Fruit fly (Drosophila melanogaster): ENCODE results near the gene CG13392.

The CG13392 gene

dm6 chr2L:8382646-8383045, at the start of gene CG13392, which contains the start of gene Rcd4:
Gene CG13392 (minus strand): TSS chr2L:8382807.
Gene Rcd4 (plus strand): TSS chr2L:8382861.
- TF ChIP-seq CG17806 (tag; optimal IDR thresholded peaks at IDR 0.05) (peak; percentile 34), fd96Ca (GFP tag; IDR thresholded peaks at IDR 0.05) (no peak; the same call in 2 of the 3 replicates), CG4496 (GFP tag; IDR thresholded peaks at IDR 0.05) (peak; percentile 80), CG13204 (GFP tag; optimal IDR thresholded peaks at IDR 0.05) (no peak), CG9948 (tag; optimal IDR thresholded peaks at IDR 0.05) (no peak), CG32121 (GFP tag; IDR thresholded peaks at IDR 0.05) (no peak), Pif1B (GFP tag; optimal IDR thresholded peaks at IDR 0.05) (peak; percentile 34), CG8159 (tag; optimal IDR thresholded peaks at IDR 0.05) (peak; percentile 47), CG34367 (tag; optimal IDR thresholded peaks at IDR 0.05) (peak; percentile 7), CG12605 (GFP tag; IDR thresholded peaks at IDR 0.05) (no peak), CG14655 (GFP tag; optimal IDR thresholded peaks at IDR 0.05) (peak; percentile 25), CG8301 (tag; optimal IDR thresholded peaks at IDR 0.05) (peak; percentile 17), rn (GFP tag; IDR thresholded peaks at IDR 0.05) (peak; percentile 15; the same call in 1 of the 2 replicates), EcR (GFP tag; optimal IDR thresholded peaks at IDR 0.05) (peak; percentile 0), Ets98B (GFP tag; IDR thresholded peaks at IDR 0.05) (peak; percentile 66), CG15710 (tag; optimal IDR thresholded peaks at IDR 0.05) (peak; percentile 37), Snoo (tag; optimal IDR thresholded peaks at IDR 0.05) (peak; percentile 67), Pif1A (GFP tag; optimal IDR thresholded peaks at IDR 0.05) (peak; percentile 48), gl (tag; optimal IDR thresholded peaks at IDR 0.05) (peak; percentile 44)

- TF ChIP-seq gl (tag; optimal IDR thresholded peaks at IDR 0.05) = no peak
- TF ChIP-seq D1 (tag; optimal IDR thresholded peaks at IDR 0.05) = no peak
- no peak for TF ChIP-seq fd96Ca (GFP tag; IDR thresholded peaks at IDR 0.05)
- no peak for TF ChIP-seq Pif1A (GFP tag; optimal IDR thresholded peaks at IDR 0.05)
- no peak for TF ChIP-seq CG32121 (GFP tag; IDR thresholded peaks at IDR 0.05)
- no peak for TF ChIP-seq CG8159 (tag; optimal IDR thresholded peaks at IDR 0.05)
- no peak for TF ChIP-seq Ets98B (GFP tag; IDR thresholded peaks at IDR 0.05)
- no peak for TF ChIP-seq CG10348 (GFP tag; IDR thresholded peaks at IDR 0.05)
- TF ChIP-seq CG34367 (tag; optimal IDR thresholded peaks at IDR 0.05) = no peak
- TF ChIP-seq CG15710 (tag; optimal IDR thresholded peaks at IDR 0.05) = no peak
- no peak for TF ChIP-seq Pif1B (GFP tag; optimal IDR thresholded peaks at IDR 0.05)
Measured at dm6 chr2L:8432130-8432529, 49.5 kb upstream of the CG13392 start.

dm6 chr2L:8426801-8427200, 44.2 kb upstream of the CG13392 start:
- TF ChIP-seq CG9948 (tag; optimal IDR thresholded peaks at IDR 0.05) = no peak
- TF ChIP-seq CG34367 (tag; optimal IDR thresholded peaks at IDR 0.05) = no peak
- no peak for TF ChIP-seq CG15710 (tag; optimal IDR thresholded peaks at IDR 0.05)
- no peak for TF ChIP-seq CG8159 (tag; optimal IDR thresholded peaks at IDR 0.05)
- TF ChIP-seq CG14655 (GFP tag; optimal IDR thresholded peaks at IDR 0.05) = no peak
- TF ChIP-seq CG32121 (GFP tag; IDR thresholded peaks at IDR 0.05) = no peak
- no peak for TF ChIP-seq EcR (GFP tag; optimal IDR thresholded peaks at IDR 0.05)
- no peak for TF ChIP-seq gl (tag; optimal IDR thresholded peaks at IDR 0.05)
- TF ChIP-seq Ets98B (GFP tag; IDR thresholded peaks at IDR 0.05) = no peak
- TF ChIP-seq Pif1A (GFP tag; optimal IDR thresholded peaks at IDR 0.05) = no peak
- TF ChIP-seq CG17806 (tag; optimal IDR thresholded peaks at IDR 0.05) = no peak
- TF ChIP-seq CG13204 (GFP tag; optimal IDR thresholded peaks at IDR 0.05) = no peak
- no peak for TF ChIP-seq CG4496 (GFP tag; IDR thresholded peaks at IDR 0.05)
- TF ChIP-seq CG10348 (GFP tag; IDR thresholded peaks at IDR 0.05) = no peak
- TF ChIP-seq Snoo (tag; optimal IDR thresholded peaks at IDR 0.05) = no peak
- TF ChIP-seq Pif1B (GFP tag; optimal IDR thresholded peaks at IDR 0.05) = no peak
- no peak for TF ChIP-seq D1 (tag; optimal IDR thresholded peaks at IDR 0.05)

- TF ChIP-seq CG14655 (GFP tag; optimal IDR thresholded peaks at IDR 0.05) (no peak), CG32121 (GFP tag; IDR thresholded peaks at IDR 0.05) (no peak)
Measured at dm6 chr2L:8425962-8426759, 43.6 kb upstream of the CG13392 start.

- TF ChIP-seq EcR (GFP tag; optimal IDR thresholded peaks at IDR 0.05) (peak; percentile 72), Pif1A (GFP tag; optimal IDR thresholded peaks at IDR 0.05) (no peak)
Measured at dm6 chr2L:8425212-8425611, 42.6 kb upstream of the CG13392 start.

dm6 chr2L:8424662-8425208, 42.1 kb upstream of the CG13392 start:
- TF ChIP-seq Ets98B (GFP tag; IDR thresholded peaks at IDR 0.05) (no peak), CG9948 (tag; optimal IDR thresholded peaks at IDR 0.05) (no peak), CG17806 (tag; optimal IDR thresholded peaks at IDR 0.05) (no peak), CG32121 (GFP tag; IDR thresholded peaks at IDR 0.05) (no peak)

dm6 chr2L:8424090-8424470, 41.5 kb upstream of the CG13392 start:
- no peak for TF ChIP-seq CG32121 (GFP tag; IDR thresholded peaks at IDR 0.05)
- no peak for TF ChIP-seq Pif1B (GFP tag; optimal IDR thresholded peaks at IDR 0.05)
- TF ChIP-seq Pif1A (GFP tag; optimal IDR thresholded peaks at IDR 0.05) = no peak
- no peak for TF ChIP-seq D1 (tag; optimal IDR thresholded peaks at IDR 0.05)
- peak; percentile 42 for TF ChIP-seq gl (tag; optimal IDR thresholded peaks at IDR 0.05)
- peak; percentile 37 for TF ChIP-seq CG13204 (GFP tag; optimal IDR thresholded peaks at IDR 0.05)
- no peak for TF ChIP-seq CG14655 (GFP tag; optimal IDR thresholded peaks at IDR 0.05)
- TF ChIP-seq EcR (GFP tag; optimal IDR thresholded peaks at IDR 0.05) = peak; percentile 78
- TF ChIP-seq CG12605 (GFP tag; IDR thresholded peaks at IDR 0.05) = no peak
- TF ChIP-seq fd96Ca (GFP tag; IDR thresholded peaks at IDR 0.05) = no peak
- no peak for TF ChIP-seq CG4496 (GFP tag; IDR thresholded peaks at IDR 0.05)
- no peak for TF ChIP-seq Ets98B (GFP tag; IDR thresholded peaks at IDR 0.05)
